Fruit fly (Drosophila melanogaster) Kc167 (cell line): ENCODE measurements around the gene mRpS6.

ENCODE experiments used
- h ChIP-seq: fragments of >200 bp; optimal IDR thresholded peaks from 3 replicates; lab custom pipeline; 2018; ENCODE audit warnings: missing external identifiers
- insv ChIP-seq: fragments of >200 bp; optimal IDR thresholded peaks from 3 replicates; lab custom pipeline; 2018; ENCODE audit warnings: missing external identifiers
- psq ChIP-seq: fragments of >200 bp; optimal IDR thresholded peaks from 2 replicates; lab custom pipeline; 2017; ENCODE audit warnings: missing external identifiers

- TF ChIP-seq h (lab: Kevin White, UChicago) (no peak), insv (lab: Kevin White, UChicago) (no peak), psq (lab: Kevin White, UChicago) (no peak)
These were observed 32.0 kb downstream of the mRpS6 start for dm6 chr3L:4396372-4396771.
